Fruit fly (Drosophila melanogaster): ENCODE data around the gene CG18675.

DNA sequence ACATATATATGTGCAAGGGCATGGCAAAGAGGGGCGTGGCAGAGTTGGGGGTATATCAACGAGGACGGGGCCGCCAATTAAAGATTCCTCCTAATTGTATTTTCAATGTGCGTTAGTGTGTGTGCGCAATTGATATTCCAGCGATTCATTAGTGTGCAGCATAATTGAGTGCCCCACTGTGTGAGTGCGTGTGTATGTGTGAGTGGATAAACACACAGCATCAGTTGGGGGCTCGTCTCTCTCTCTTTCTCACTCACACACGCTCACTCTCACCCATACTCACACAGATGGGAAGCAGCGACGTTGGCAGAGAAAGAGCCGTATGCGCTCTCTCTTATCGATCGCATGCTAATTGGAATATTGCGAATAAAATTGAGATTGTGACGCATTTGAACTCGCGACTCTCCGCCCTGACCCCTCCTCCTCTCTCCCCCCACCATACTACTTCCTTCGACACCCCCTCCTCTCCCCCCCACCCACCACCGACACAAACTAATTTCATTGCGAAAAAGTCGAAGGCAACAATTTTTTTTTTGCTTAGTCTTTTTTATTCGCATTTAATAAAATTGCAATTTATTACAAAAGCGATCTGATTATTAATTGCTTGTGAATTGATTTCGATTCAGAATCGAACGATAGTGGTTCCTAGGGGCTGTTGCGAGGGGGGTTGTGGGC is 60.1 kb downstream of the CG18675 start:
- TF ChIP-seq acj6 (GFP tag; optimal IDR thresholded peaks at IDR 0.05): no peak
- TF ChIP-seq CG31627 (GFP tag; optimal IDR thresholded peaks at IDR 0.05): no peak
- TF ChIP-seq CG11902 (GFP tag; optimal IDR thresholded peaks at IDR 0.05): no peak
- no peak for TF ChIP-seq Sox14 (GFP tag; optimal IDR thresholded peaks at IDR 0.05)
- TF ChIP-seq topi (GFP tag; optimal IDR thresholded peaks at IDR 0.05): no peak
- no peak for TF ChIP-seq fd59A (GFP tag; optimal IDR thresholded peaks at IDR 0.05)
- no peak for TF ChIP-seq CG6792 (GFP tag; optimal IDR thresholded peaks at IDR 0.05)
- no peak for TF ChIP-seq CG11762 (GFP tag; optimal IDR thresholded peaks at IDR 0.05; ENCODE audit: insufficient read depth)
- TF ChIP-seq Smox (GFP tag; optimal IDR thresholded peaks at IDR 0.05): no peak
- no peak for TF ChIP-seq CG10669 (GFP tag; optimal IDR thresholded peaks at IDR 0.05)
- TF ChIP-seq OdsH (GFP tag; optimal IDR thresholded peaks at IDR 0.05): no peak
- peak in 1 of 2 experiments; percentile 46 for TF ChIP-seq ss (GFP tag; optimal IDR thresholded peaks at IDR 0.05)
- TF ChIP-seq Lpt (GFP tag; optimal IDR thresholded peaks at IDR 0.05): no peak
- no peak for TF ChIP-seq esn (GFP tag; optimal IDR thresholded peaks at IDR 0.05)
